Worm (Caenorhabditis elegans) whole organism, L4 larva: ENCODE measurements around the gene nhr-123.

ENCODE experiments used
- D1046.2 ChIP-seq: fragments of 200-800 bp; sonication (Bioruptor generic); IDR thresholded peaks from 2 replicates; pipeline ENCODE4 v1.3.6; 2022; ENCODE audit warnings: missing genetic modification characterization, missing compliant biosample characterization
- F10B5.3 ChIP-seq: sonication (generic microtip); optimal IDR thresholded peaks from 2 replicates; lab custom pipeline; 2016; ENCODE audit warnings: mild to moderate bottlenecking, missing genetic modification characterization, missing compliant biosample characterization
- F26F4.8 ChIP-seq: fragments of 200-800 bp; sonication (Bioruptor generic); conservative IDR thresholded peaks from 2 replicates; pipeline ENCODE4 v1.3.6; 2022; ENCODE audit warnings: missing genetic modification characterization, missing compliant biosample characterization
- F37D6.2 ChIP-seq: sonication (generic microtip); optimal IDR thresholded peaks from 2 replicates; lab custom pipeline; 2016; ENCODE audit warnings: mild to moderate bottlenecking, missing genetic modification characterization, missing compliant biosample characterization
- R02D3.7 ChIP-seq: fragments of 150-350 bp; sonication (generic microtip); optimal IDR thresholded peaks from 3 replicates; lab custom pipeline; 2014; ENCODE audit warnings: missing biosample characterization, missing genetic modification characterization
- T20F7.1 ChIP-seq: fragments of 200-800 bp; sonication (Bioruptor generic); optimal IDR thresholded peaks from 2 replicates; lab custom pipeline; 2018; ENCODE audit warnings: mild to moderate bottlenecking, missing genetic modification characterization, missing compliant biosample characterization
- T26A8.4 ChIP-seq: fragments of 200-800 bp; sonication (Bioruptor generic); IDR thresholded peaks from 2 replicates; pipeline ENCODE4 v1.3.6; 2022; ENCODE audit warnings: missing genetic modification characterization, missing compliant biosample characterization
- Y75B8A.6 ChIP-seq: fragments of 200-800 bp; sonication (Bioruptor generic); IDR thresholded peaks from 2 replicates; pipeline ENCODE4 v1.3.6; 2022; ENCODE audit warnings: missing genetic modification reagents, missing genetic modification characterization, missing compliant biosample characterization
- aha-1 ChIP-seq: fragments of 150-350 bp; peaks from one replicate; lab custom pipeline; 2014; ENCODE audit warnings: missing biosample characterization, missing genetic modification characterization
- ceh-44 ChIP-seq: fragments of 200-800 bp; sonication (Bioruptor generic); IDR thresholded peaks from 2 replicates; pipeline ENCODE4 v1.3.6; 2022; ENCODE audit warnings: missing genetic modification reagents, missing genetic modification characterization, missing compliant biosample characterization
- ceh-62 ChIP-seq: sonication (generic microtip); optimal IDR thresholded peaks from 2 replicates; lab custom pipeline; 2017; ENCODE audit warnings: missing biosample characterization, missing genetic modification characterization
- ceh-82 ChIP-seq: sonication (generic microtip); optimal IDR thresholded peaks from 2 replicates; lab custom pipeline; 2017; ENCODE audit warnings: missing biosample characterization, missing genetic modification characterization
- ctbp-1 ChIP-seq: fragments of 200-800 bp; sonication (Bioruptor generic); IDR thresholded peaks from 2 replicates; pipeline ENCODE4 v1.3.6; 2022; ENCODE audit warnings: missing genetic modification reagents, missing genetic modification characterization, missing compliant biosample characterization
- daf-16 ChIP-seq, 3 experiments: sonication (generic microtip); optimal IDR thresholded peaks; 2 replicates each; lab custom pipeline; 2016 to 2017; ENCODE audit warnings: missing genetic modification characterization in 3 of 3, missing genetic modification reagents in 3 of 3, mild to moderate bottlenecking in 2 of 3, missing compliant biosample characterization in 2 of 3, missing biosample characterization in 1 of 3, moderate library complexity in 1 of 3
- dmd-6 ChIP-seq: fragments of 200-800 bp; sonication (Bioruptor generic); IDR thresholded peaks from 2 replicates; pipeline ENCODE4 v1.3.6; 2022; ENCODE audit warnings: missing genetic modification reagents, missing genetic modification characterization, missing compliant biosample characterization
- dmd-8 ChIP-seq: fragments of 200-800 bp; sonication (Bioruptor generic); IDR thresholded peaks from 2 replicates; pipeline ENCODE4 v1.3.6; 2022; ENCODE audit warnings: missing genetic modification characterization, missing compliant biosample characterization
- duxl-1 ChIP-seq: sonication (generic microtip); optimal IDR thresholded peaks from 2 replicates; lab custom pipeline; 2016; ENCODE audit warnings: mild to moderate bottlenecking, missing genetic modification characterization, moderate library complexity, missing compliant biosample characterization; ENCODE audit not compliant: poor library complexity
- gei-8 ChIP-seq: fragments of 200-800 bp; sonication (Bioruptor generic); optimal IDR thresholded peaks from 2 replicates; lab custom pipeline; 2018; ENCODE audit warnings: mild to moderate bottlenecking, missing genetic modification characterization, missing compliant biosample characterization
- hlh-11 ChIP-seq: fragments of 200-800 bp; sonication (Bioruptor generic); optimal IDR thresholded peaks from 2 replicates; lab custom pipeline; 2018; ENCODE audit warnings: mild to moderate bottlenecking, missing genetic modification characterization, missing compliant biosample characterization
- hlh-30 ChIP-seq: sonication (generic microtip); optimal IDR thresholded peaks from 2 replicates; lab custom pipeline; 2017; ENCODE audit warnings: antibody characterized with exemption, mild to moderate bottlenecking, missing genetic modification characterization, missing compliant biosample characterization; ENCODE audit not compliant: insufficient read depth
- jun-1 ChIP-seq: fragments of 150-350 bp; optimal IDR thresholded peaks from 2 replicates; lab custom pipeline; 2014; ENCODE audit warnings: missing biosample characterization, missing genetic modification reagents, missing genetic modification characterization
- lin-13 ChIP-seq: fragments of 150-350 bp; optimal IDR thresholded peaks from 2 replicates; lab custom pipeline; 2014; ENCODE audit warnings: missing biosample characterization, missing genetic modification reagents, missing genetic modification characterization
- lin-15B ChIP-seq: fragments of 150-350 bp; sonication (generic microtip); optimal IDR thresholded peaks from 3 replicates; lab custom pipeline; 2014; ENCODE audit warnings: missing biosample characterization, missing genetic modification characterization
- lir-3 ChIP-seq: sonication (generic microtip); optimal IDR thresholded peaks from 2 replicates; lab custom pipeline; 2016; ENCODE audit warnings: mild to moderate bottlenecking, missing genetic modification characterization, missing compliant biosample characterization
- madf-9 ChIP-seq: fragments of 200-800 bp; sonication (Bioruptor generic); conservative IDR thresholded peaks from 2 replicates; pipeline ENCODE4 v1.3.6; 2022; ENCODE audit warnings: missing genetic modification reagents, missing genetic modification characterization, missing compliant biosample characterization
- mes-2 ChIP-seq: sonication (generic microtip); optimal IDR thresholded peaks from 2 replicates; lab custom pipeline; 2016; ENCODE audit warnings: missing genotype, mild to moderate bottlenecking, missing genetic modification characterization, missing compliant biosample characterization; ENCODE audit not compliant: poor library complexity, severe bottlenecking
- mxl-2 ChIP-seq: fragments of 200-800 bp; sonication (Bioruptor generic); conservative IDR thresholded peaks from 2 replicates; pipeline ENCODE4 v1.3.6; 2022; ENCODE audit warnings: missing genetic modification reagents, missing genetic modification characterization, missing compliant biosample characterization
- mxl-3 ChIP-seq: fragments of 200-800 bp; sonication (Bioruptor generic); optimal IDR thresholded peaks from 2 replicates; lab custom pipeline; 2018; ENCODE audit warnings: mild to moderate bottlenecking, missing genetic modification characterization, missing compliant biosample characterization
- nhr-10 ChIP-seq: fragments of 150-350 bp; optimal IDR thresholded peaks from 2 replicates; lab custom pipeline; 2014; ENCODE audit warnings: missing biosample characterization, missing genetic modification characterization
- nhr-102 ChIP-seq: sonication (generic microtip); optimal IDR thresholded peaks from 2 replicates; lab custom pipeline; 2016; ENCODE audit warnings: mild to moderate bottlenecking, missing genetic modification characterization, moderate library complexity, missing compliant biosample characterization
- nhr-111 ChIP-seq: fragments of 200-800 bp; sonication (Bioruptor generic); optimal IDR thresholded peaks from 2 replicates; lab custom pipeline; 2018; ENCODE audit warnings: mild to moderate bottlenecking, missing genetic modification characterization, missing compliant biosample characterization
- nhr-237 ChIP-seq: sonication (generic microtip); optimal IDR thresholded peaks from 2 replicates; lab custom pipeline; 2017; ENCODE audit warnings: missing biosample characterization, missing genetic modification characterization
- nhr-28 ChIP-seq: fragments of 150-350 bp; optimal IDR thresholded peaks from 2 replicates; lab custom pipeline; 2014; ENCODE audit warnings: missing biosample characterization, missing genetic modification characterization
- nhr-41 ChIP-seq: fragments of 200-800 bp; sonication (Bioruptor generic); IDR thresholded peaks from 2 replicates; pipeline ENCODE4 v1.3.6; 2022; ENCODE audit warnings: missing genetic modification reagents, missing genetic modification characterization, missing compliant biosample characterization
- nhr-77 ChIP-seq: fragments of 150-350 bp; optimal IDR thresholded peaks from 2 replicates; lab custom pipeline; 2014; ENCODE audit warnings: missing biosample characterization, missing genetic modification characterization
- pha-4 ChIP-seq, 2 experiments: fragments of 150-350 bp in 1 of 2; fragments of 200-800 bp in 1 of 2; sonication (Bioruptor generic) in 1 of 2; IDR thresholded peaks in 1 of 2; optimal IDR thresholded peaks in 1 of 2; 2 replicates each; pipeline versions ENCODE4 v1.3.6 to Lab custom; 2014 to 2022; ENCODE audit warnings: missing genetic modification characterization in 2 of 2, missing genetic modification reagents in 2 of 2, missing biosample characterization in 1 of 2, missing compliant biosample characterization in 1 of 2
- php-3 ChIP-seq: fragments of 200-800 bp; sonication (Bioruptor generic); IDR thresholded peaks from 2 replicates; pipeline ENCODE4 v1.3.6; 2022; ENCODE audit warnings: missing genetic modification reagents, missing genetic modification characterization, missing compliant biosample characterization
- pqm-1 ChIP-seq: sonication (generic microtip); optimal IDR thresholded peaks from 2 replicates; lab custom pipeline; 2017; ENCODE audit warnings: missing biosample characterization, missing genetic modification characterization
- rbr-2 ChIP-seq: sonication (generic microtip); optimal IDR thresholded peaks from 2 replicates; lab custom pipeline; 2016; ENCODE audit warnings: missing genotype, missing genetic modification characterization, missing compliant biosample characterization
- sdz-12 ChIP-seq: fragments of 200-800 bp; sonication (Bioruptor generic); optimal IDR thresholded peaks from 2 replicates; lab custom pipeline; 2018; ENCODE audit warnings: mild to moderate bottlenecking, missing genetic modification characterization, missing compliant biosample characterization
- set-16 ChIP-seq: fragments of 200-800 bp; sonication (Bioruptor generic); IDR thresholded peaks from 2 replicates; pipeline ENCODE4 v1.3.6; 2022; ENCODE audit warnings: missing genetic modification reagents, missing genetic modification characterization, missing compliant biosample characterization
- snpc-4 ChIP-seq: fragments of 150-350 bp; optimal IDR thresholded peaks from 2 replicates; lab custom pipeline; 2014; ENCODE audit warnings: missing biosample characterization, missing genetic modification characterization
- spr-1 ChIP-seq: sonication (generic microtip); optimal IDR thresholded peaks from 2 replicates; lab custom pipeline; 2016; ENCODE audit warnings: mild to moderate bottlenecking, missing genetic modification characterization, missing compliant biosample characterization
- tag-97 ChIP-seq: fragments of 200-800 bp; sonication (Bioruptor generic); IDR thresholded peaks from 2 replicates; pipeline ENCODE4 v1.3.6; 2022; ENCODE audit warnings: missing genetic modification characterization, missing compliant biosample characterization
- unc-130 ChIP-seq: sonication (generic microtip); optimal IDR thresholded peaks from 2 replicates; lab custom pipeline; 2016; ENCODE audit warnings: missing genetic modification reagents, missing genetic modification characterization, missing compliant biosample characterization
- unc-39 ChIP-seq: sonication (generic microtip); optimal IDR thresholded peaks from 2 replicates; lab custom pipeline; 2017; ENCODE audit warnings: missing biosample characterization, missing genetic modification characterization
- unc-62 ChIP-seq, 3 experiments: fragments of 150-350 bp in 1 of 3; sonication (generic microtip); optimal IDR thresholded peaks in 2 of 3; peaks in 1 of 3; 1 replicate in 1 of 3; 2 replicates in 2 of 3; lab custom pipeline; 2014 to 2017; ENCODE audit warnings: missing biosample characterization in 3 of 3, missing genetic modification characterization in 3 of 3, missing genetic modification reagents in 3 of 3, missing genotype in 1 of 3
- zag-1 ChIP-seq: fragments of 150-350 bp; optimal IDR thresholded peaks from 2 replicates; lab custom pipeline; 2014; ENCODE audit warnings: missing biosample characterization, missing genetic modification characterization
- zip-11 ChIP-seq: fragments of 200-800 bp; sonication (Bioruptor generic); IDR thresholded peaks from 2 replicates; pipeline ENCODE4 v1.3.6; 2022; ENCODE audit warnings: missing genetic modification characterization, missing compliant biosample characterization
- zip-2 ChIP-seq: fragments of 150-350 bp; optimal IDR thresholded peaks from 2 replicates; lab custom pipeline; 2014; ENCODE audit warnings: missing biosample characterization, missing genetic modification characterization
- ztf-7 ChIP-seq: fragments of 150-350 bp; optimal IDR thresholded peaks from 2 replicates; lab custom pipeline; 2014; ENCODE audit warnings: missing biosample characterization, missing genetic modification characterization

nhr-123 gene

DNA sequence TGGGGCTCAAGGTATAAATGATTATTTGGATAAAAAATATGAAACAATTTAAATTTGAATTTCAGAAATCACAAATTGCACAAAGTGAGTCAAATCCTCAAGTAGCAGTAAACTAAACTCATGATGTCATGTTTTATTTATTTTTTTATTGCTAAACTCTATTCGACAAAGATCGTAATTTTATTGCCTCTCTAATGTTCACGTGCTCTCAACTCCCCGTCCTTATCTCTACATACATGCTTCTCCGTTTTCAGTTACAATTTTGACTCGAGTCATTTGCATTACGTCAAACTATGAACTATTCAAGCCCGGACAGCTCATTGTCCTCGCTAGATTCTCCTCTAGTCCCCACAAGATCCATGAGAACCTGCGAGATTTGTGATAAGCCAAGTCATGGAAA, 23.3 kb downstream of the nhr-123 start, which contains the start of gene nhr-99 (continued):
- TF ChIP-seq snpc-4 (tag; lab: Kevin White, UChicago) = no peak
- TF ChIP-seq Y75B8A.6 (GFP tag; lab: Robert Waterston, UW) = no peak
- no peak for TF ChIP-seq nhr-102 (tag; lab: Kevin White, UChicago)
- TF ChIP-seq zag-1 = no peak
- no peak for TF ChIP-seq duxl-1
- TF ChIP-seq D1046.2 (GFP tag; lab: Robert Waterston, UW) = no peak
- no peak for TF ChIP-seq daf-16 (GFP tag; optimal IDR thresholded peaks at IDR 0.05; lab: Kevin White, UChicago)
- peak; percentile 75 for TF ChIP-seq daf-16 (tag; optimal IDR thresholded peaks at IDR 0.05; lab: Kevin White, UChicago)
- no peak for TF ChIP-seq T26A8.4 (GFP tag; lab: Robert Waterston, UW)
- TF ChIP-seq F37D6.2 = no peak
- no peak for TF ChIP-seq lir-3
- TF ChIP-seq sdz-12 = no peak
- TF ChIP-seq nhr-10 (tag; lab: Kevin White, UChicago) = no peak
- TF ChIP-seq unc-39 (tag; lab: Kevin White, UChicago) = no peak
- no peak for TF ChIP-seq F26F4.8 (GFP tag; lab: Robert Waterston, UW)
- TF ChIP-seq tag-97 (GFP tag; lab: Robert Waterston, UW) = no peak
- TF ChIP-seq F10B5.3 = no peak
- TF ChIP-seq zip-2 (tag; lab: Kevin White, UChicago) = no peak
- TF ChIP-seq nhr-28 (tag; lab: Kevin White, UChicago) = peak; percentile 80
- no peak for TF ChIP-seq unc-130 (GFP tag; lab: Kevin White, UChicago)
- TF ChIP-seq ctbp-1 (GFP tag; lab: Robert Waterston, UW) = no peak
- no peak for TF ChIP-seq jun-1 (tag; lab: Kevin White, UChicago)
- TF ChIP-seq rbr-2 (tag; lab: Kevin White, UChicago) = no peak
- TF ChIP-seq php-3 (GFP tag; lab: Robert Waterston, UW) = peak; percentile 94
- no peak for TF ChIP-seq nhr-41 (GFP tag; lab: Robert Waterston, UW)
- no peak for TF ChIP-seq mxl-2 (GFP tag; lab: Robert Waterston, UW)
- TF ChIP-seq ceh-62 (tag; lab: Kevin White, UChicago) = no peak
- TF ChIP-seq mxl-3 (GFP tag; lab: Kevin White, UChicago) = peak; percentile 27
- no peak for TF ChIP-seq R02D3.7 (tag; lab: Kevin White, UChicago)
- TF ChIP-seq spr-1 (tag; lab: Kevin White, UChicago) = no peak
- peak; percentile 39 for TF ChIP-seq hlh-30 (tag; lab: Kevin White, UChicago)
- no peak for TF ChIP-seq zip-11 (GFP tag; lab: Robert Waterston, UW)
- no peak for TF ChIP-seq unc-62 (GFP tag; optimal IDR thresholded peaks at IDR 0.05 in 1 of 2; lab: Kevin White, UChicago)
- TF ChIP-seq unc-62 (tag; optimal IDR thresholded peaks at IDR 0.05; lab: Kevin White, UChicago) = no peak
- no peak for TF ChIP-seq set-16
- no peak for TF ChIP-seq T20F7.1 (GFP tag; lab: Kevin White, UChicago)
- peak; percentile 61 for TF ChIP-seq hlh-11
- TF ChIP-seq mes-2 (tag; lab: Kevin White, UChicago) = no peak
- peak; percentile 46 for TF ChIP-seq pqm-1 (tag; lab: Kevin White, UChicago)
- peak; percentile 79 for TF ChIP-seq dmd-6 (GFP tag; lab: Robert Waterston, UW)
- TF ChIP-seq ceh-44 = no peak

DNA sequence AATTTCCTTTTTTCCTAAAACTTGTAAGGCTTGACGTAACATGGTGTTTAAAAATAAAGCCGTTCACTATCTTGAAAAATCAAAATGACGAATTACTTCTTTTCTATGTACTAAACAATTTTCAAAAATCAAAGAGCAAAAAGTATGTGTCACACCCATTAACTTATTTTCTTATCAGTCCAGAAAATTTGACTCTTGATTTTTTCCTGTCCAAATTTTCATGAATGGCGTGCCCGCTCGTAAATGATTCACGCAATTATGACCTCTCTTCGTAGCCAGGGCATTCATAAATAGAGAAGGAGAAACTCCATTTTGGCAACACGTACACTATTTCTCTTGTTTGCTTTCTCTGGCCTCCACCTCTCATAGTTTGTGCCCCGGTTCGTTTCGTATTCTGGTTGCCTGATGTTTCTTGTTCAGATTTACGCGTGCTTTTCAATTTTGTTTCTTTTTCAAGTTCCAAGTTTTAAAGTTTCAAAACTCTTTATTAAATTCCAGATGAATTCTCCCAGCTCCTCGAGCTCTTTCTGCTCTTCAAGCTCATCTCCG, 26.5 kb downstream of the nhr-123 start, which contains the start of gene nhr-55:
nhr-55 (plus strand) TSS at position 499 of the 549 bp plus-strand sequence.
- TF ChIP-seq pha-4 (GFP tag; IDR thresholded peaks at IDR 0.05; lab: Robert Waterston, UW) (no peak), pha-4 (tag; optimal IDR thresholded peaks at IDR 0.05; lab: Kevin White, UChicago) (no peak), gei-8 (no peak), nhr-111 (no peak), tag-97 (GFP tag; lab: Robert Waterston, UW) (no peak), nhr-237 (tag; lab: Kevin White, UChicago) (no peak), nhr-10 (tag; lab: Kevin White, UChicago) (no peak), zip-2 (tag; lab: Kevin White, UChicago) (no peak), ceh-44 (no peak), lin-15B (no peak), ztf-7 (tag; lab: Kevin White, UChicago) (no peak), nhr-77 (tag; lab: Kevin White, UChicago) (peak; percentile 24), lin-13 (GFP tag; lab: Kevin White, UChicago) (no peak), T26A8.4 (GFP tag; lab: Robert Waterston, UW) (no peak), ceh-82 (tag; lab: Kevin White, UChicago) (no peak), aha-1 (tag; lab: Kevin White, UChicago) (no peak), snpc-4 (tag; lab: Kevin White, UChicago) (no peak), madf-9 (GFP tag; lab: Robert Waterston, UW) (no peak), dmd-8 (no peak)
